Fruit fly (Drosophila melanogaster) whole organism, adult: ENCODE data around the gene CG11951.

Source experiments
- CG11617 ChIP-seq: fragments of 200-800 bp; sonication (Bioruptor generic); optimal IDR thresholded peaks from 2 replicates; lab custom pipeline; 2017; ENCODE audit warnings: mild to moderate bottlenecking, missing biosample characterization, missing genetic modification reagents, missing genetic modification characterization
- CG12768 ChIP-seq: fragments of 200-800 bp; sonication (Bioruptor generic); optimal IDR thresholded peaks from 2 replicates; lab custom pipeline; 2017; ENCODE audit warnings: missing biosample characterization, missing genetic modification characterization, mild to moderate bottlenecking, moderate library complexity, missing genetic modification reagents
- CG14711 ChIP-seq: fragments of 200-800 bp; sonication (Bioruptor generic); optimal IDR thresholded peaks from 2 replicates; lab custom pipeline; 2018; ENCODE audit warnings: missing biosample characterization, mild to moderate bottlenecking, missing genetic modification characterization, moderate library complexity
- CG1620 ChIP-seq: fragments of 200-800 bp; sonication (Bioruptor generic); optimal IDR thresholded peaks from 2 replicates; lab custom pipeline; 2016; ENCODE audit warnings: missing biosample characterization, missing genetic modification characterization
- CG33017 ChIP-seq: fragments of 200-800 bp; sonication (Bioruptor generic); optimal IDR thresholded peaks from 2 replicates; lab custom pipeline; 2018; ENCODE audit warnings: missing biosample characterization, mild to moderate bottlenecking, missing genetic modification characterization, moderate library complexity
- CG5204 ChIP-seq: fragments of 200-800 bp; sonication (Bioruptor generic); optimal IDR thresholded peaks from 2 replicates; lab custom pipeline; 2016; ENCODE audit warnings: missing biosample characterization, missing genetic modification characterization
- CG7045 ChIP-seq: fragments of 200-800 bp; sonication (Bioruptor generic); optimal IDR thresholded peaks from 2 replicates; lab custom pipeline; 2017; ENCODE audit warnings: missing biosample characterization, mild to moderate bottlenecking, missing genetic modification characterization
- CG7101 ChIP-seq: fragments of 200-800 bp; sonication (Bioruptor generic); optimal IDR thresholded peaks from 2 replicates; lab custom pipeline; 2018; ENCODE audit warnings: missing biosample characterization, mild to moderate bottlenecking, missing genetic modification characterization, moderate library complexity
- Clk ChIP-seq: fragments of 200-800 bp; sonication (Bioruptor generic); optimal IDR thresholded peaks from 2 replicates; lab custom pipeline; 2017; ENCODE audit warnings: missing biosample characterization, missing genetic modification characterization
- Crg-1 ChIP-seq: fragments of 200-800 bp; sonication (Bioruptor generic); optimal IDR thresholded peaks from 2 replicates; lab custom pipeline; 2016; ENCODE audit warnings: missing biosample characterization, missing genetic modification characterization
- Hr96 ChIP-seq: fragments of 200-800 bp; sonication (Bioruptor generic); optimal IDR thresholded peaks from 2 replicates; lab custom pipeline; 2016; ENCODE audit warnings: missing biosample characterization, missing genetic modification characterization
- Mnt ChIP-seq: fragments of 200-800 bp; sonication (Bioruptor generic); optimal IDR thresholded peaks from 2 replicates; lab custom pipeline; 2016; ENCODE audit warnings: missing biosample characterization, mild to moderate bottlenecking, missing genetic modification characterization
- bab1 ChIP-seq: fragments of 200-800 bp; sonication (Bioruptor generic); optimal IDR thresholded peaks from 3 replicates; lab custom pipeline; 2019; ENCODE audit warnings: missing biosample characterization, mild to moderate bottlenecking, missing genetic modification characterization, moderate library complexity
- cic ChIP-seq: fragments of 200-800 bp; sonication (Bioruptor generic); optimal IDR thresholded peaks from 2 replicates; lab custom pipeline; 2017; ENCODE audit warnings: missing biosample characterization, mild to moderate bottlenecking, missing genetic modification characterization, moderate library complexity
- cnc ChIP-seq, 2 experiments: fragments of >200 bp; optimal IDR thresholded peaks; 2 replicates each; lab custom pipeline; 2017
- kay ChIP-seq: fragments of 200-800 bp; sonication (Bioruptor generic); peaks from one replicate; lab custom pipeline; 2016; ENCODE audit warnings: missing biosample characterization, missing genetic modification characterization, borderline replicate concordance
- ovo ChIP-seq: fragments of 200-800 bp; sonication (Bioruptor generic); optimal IDR thresholded peaks from 2 replicates; lab custom pipeline; 2016; ENCODE audit warnings: missing biosample characterization, missing genetic modification characterization
- pad ChIP-seq: fragments of 200-800 bp; sonication (Bioruptor generic); optimal IDR thresholded peaks from 3 replicates; lab custom pipeline; 2017; ENCODE audit warnings: missing biosample characterization, missing genetic modification characterization, mild to moderate bottlenecking, moderate library complexity, missing genetic modification reagents
- tj ChIP-seq: fragments of 200-800 bp; sonication (Bioruptor generic); optimal IDR thresholded peaks from 3 replicates; lab custom pipeline; 2017; ENCODE audit warnings: missing biosample characterization, mild to moderate bottlenecking, missing genetic modification characterization, moderate library complexity
- toe ChIP-seq: fragments of 200-800 bp; sonication (Bioruptor generic); optimal IDR thresholded peaks from 2 replicates; lab custom pipeline; 2016; ENCODE audit warnings: missing biosample characterization, missing genetic modification characterization

CG11951 gene

dm6 chr3R:29229958-29230357, 8.6 kb downstream of the CG11951 start:
- peak; percentile 46 for TF ChIP-seq Mnt (GFP tag; lab: Kevin White, UChicago)
- no peak for TF ChIP-seq kay (GFP tag; lab: Kevin White, UChicago)
- no peak for TF ChIP-seq Clk (GFP tag; lab: Kevin White, UChicago)

DNA sequence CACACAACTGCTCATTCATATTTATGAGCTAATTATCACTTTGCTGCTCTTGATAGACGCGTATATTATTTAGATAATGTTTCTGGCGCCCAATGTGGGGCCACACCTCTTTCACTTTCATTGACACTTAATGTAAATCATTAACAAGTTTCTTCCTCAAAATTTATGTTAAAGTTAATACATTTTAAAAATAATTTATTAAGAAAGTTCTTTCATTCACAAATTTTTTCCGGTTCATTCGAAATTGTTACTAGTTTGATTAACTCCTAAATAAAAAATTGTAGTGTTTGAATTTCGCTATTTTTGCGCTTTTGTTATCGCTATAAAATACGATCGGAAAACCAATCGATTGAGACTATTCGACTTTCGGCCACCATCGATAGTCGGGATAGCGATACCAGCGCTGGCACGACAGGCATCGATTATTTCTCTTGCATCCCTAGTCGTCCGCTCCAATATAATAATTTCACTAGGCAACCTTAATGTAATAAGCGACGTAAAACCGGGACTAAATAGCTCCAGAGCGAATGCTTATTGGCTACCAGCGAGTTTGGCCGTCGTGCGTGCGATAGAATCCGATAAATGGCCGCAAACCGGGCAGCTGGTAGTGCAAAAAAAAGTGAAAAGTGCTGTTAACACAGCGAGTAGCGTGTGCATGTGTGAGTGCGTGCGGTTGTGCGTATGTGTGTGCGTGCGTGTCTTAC, 9.6 kb downstream of the CG11951 start, which contains the start of gene Usp1:
Gene Usp1 (plus strand): TSS at position 417 of the 704 bp plus-strand sequence.
- peak; percentile 0 for TF ChIP-seq Hr96
- no peak for TF ChIP-seq Clk (GFP tag; lab: Kevin White, UChicago)
- peak; percentile 2 for TF ChIP-seq tj (GFP tag; lab: Kevin White, UChicago)
- peak; percentile 30 for TF ChIP-seq Mnt (GFP tag; lab: Kevin White, UChicago)
- peak; percentile 18 for TF ChIP-seq CG7045

- TF ChIP-seq Hr96 (no peak), CG33017 (tag; lab: Kevin White, UChicago) (no peak), CG14711 (tag; lab: Kevin White, UChicago) (no peak), CG11617 (no peak), cnc (optimal IDR thresholded peaks at IDR 0.05; lab: Kevin White, UChicago) (no peak), bab1 (GFP tag; lab: Kevin White, UChicago) (no peak), Crg-1 (GFP tag; lab: Kevin White, UChicago) (no peak), toe (GFP tag; lab: Kevin White, UChicago) (no peak), CG12768 (GFP tag; lab: Kevin White, UChicago) (no peak), Clk (GFP tag; lab: Kevin White, UChicago) (no peak), pad (GFP tag; lab: Kevin White, UChicago) (no peak), cic (GFP tag; lab: Kevin White, UChicago) (no peak), CG7045 (no peak), CG1620 (no peak), ovo (GFP tag; lab: Kevin White, UChicago) (no peak)
These were observed 10.8 kb downstream of the CG11951 start, which contains the start of gene CG14507 for dm6 chr3R:29227675-29228211. TSS of gene CG14507 (minus strand) at chr3R:29227725.

- TF ChIP-seq CG7045 (no peak), Mnt (GFP tag; lab: Kevin White, UChicago) (no peak), CG5204 (GFP tag; lab: Kevin White, UChicago) (no peak), CG1620 (no peak), CG12768 (GFP tag; lab: Kevin White, UChicago) (peak; percentile 78), CG14711 (tag; lab: Kevin White, UChicago) (no peak), cic (GFP tag; lab: Kevin White, UChicago) (peak; percentile 25), kay (GFP tag; lab: Kevin White, UChicago) (no peak), CG7101 (tag; lab: Kevin White, UChicago) (no peak), bab1 (GFP tag; lab: Kevin White, UChicago) (peak; percentile 40), Crg-1 (GFP tag; lab: Kevin White, UChicago) (no peak), Clk (GFP tag; lab: Kevin White, UChicago) (no peak), Hr96 (no peak), CG33017 (tag; lab: Kevin White, UChicago) (peak; percentile 20), pad (GFP tag; lab: Kevin White, UChicago) (peak; percentile 6), ovo (GFP tag; lab: Kevin White, UChicago) (peak; percentile 14), toe (GFP tag; lab: Kevin White, UChicago) (no peak), cnc (optimal IDR thresholded peaks at IDR 0.05; lab: Kevin White, UChicago) (no peak), tj (GFP tag; lab: Kevin White, UChicago) (peak; percentile 83), CG11617 (no peak)
These were observed 15.4 kb downstream of the CG11951 start, which contains the start of the genes Cisd2 and Brd8 for dm6 chr3R:29222891-29223842. TSS of gene Cisd2 (minus strand) at chr3R:29223428. TSS of gene Brd8 (plus strand) at chr3R:29223485.

dm6 chr3R:29221168-29221567, 17.4 kb downstream of the CG11951 start:
- TF ChIP-seq kay (GFP tag; lab: Kevin White, UChicago): no peak

dm6 chr3R:29220585-29220984, 17.9 kb downstream of the CG11951 start:
- no peak for TF ChIP-seq pad (GFP tag; lab: Kevin White, UChicago)
- no peak for TF ChIP-seq CG14711 (tag; lab: Kevin White, UChicago)
- no peak for TF ChIP-seq Mnt (GFP tag; lab: Kevin White, UChicago)
- TF ChIP-seq cnc (optimal IDR thresholded peaks at IDR 0.05; lab: Kevin White, UChicago): no peak
- TF ChIP-seq bab1 (GFP tag; lab: Kevin White, UChicago): no peak
- no peak for TF ChIP-seq CG12768 (GFP tag; lab: Kevin White, UChicago)
- TF ChIP-seq cic (GFP tag; lab: Kevin White, UChicago): no peak
- no peak for TF ChIP-seq CG5204 (GFP tag; lab: Kevin White, UChicago)
- no peak for TF ChIP-seq CG1620
- TF ChIP-seq tj (GFP tag; lab: Kevin White, UChicago): no peak
